Fruit fly (Drosophila melanogaster) Kc167 (cell line): ENCODE results near the gene CG9981.

Source experiments
- Myc ChIP-seq: fragments of >200 bp; optimal IDR thresholded peaks from 2 replicates; lab custom pipeline; 2017; ENCODE audit warnings: missing external identifiers
- Sin3A ChIP-seq: fragments of >200 bp; optimal IDR thresholded peaks from 2 replicates; lab custom pipeline; 2018; ENCODE audit warnings: missing external identifiers
- h ChIP-seq: fragments of >200 bp; optimal IDR thresholded peaks from 3 replicates; lab custom pipeline; 2018; ENCODE audit warnings: missing external identifiers
- insv ChIP-seq: fragments of >200 bp; optimal IDR thresholded peaks from 3 replicates; lab custom pipeline; 2018; ENCODE audit warnings: missing external identifiers
- psq ChIP-seq: fragments of >200 bp; optimal IDR thresholded peaks from 2 replicates; lab custom pipeline; 2017; ENCODE audit warnings: missing external identifiers
- ttk ChIP-seq: sonication (Bioruptor generic); optimal IDR thresholded peaks from 2 replicates; lab custom pipeline; 2017; ENCODE audit warnings: missing external identifiers

DNA sequence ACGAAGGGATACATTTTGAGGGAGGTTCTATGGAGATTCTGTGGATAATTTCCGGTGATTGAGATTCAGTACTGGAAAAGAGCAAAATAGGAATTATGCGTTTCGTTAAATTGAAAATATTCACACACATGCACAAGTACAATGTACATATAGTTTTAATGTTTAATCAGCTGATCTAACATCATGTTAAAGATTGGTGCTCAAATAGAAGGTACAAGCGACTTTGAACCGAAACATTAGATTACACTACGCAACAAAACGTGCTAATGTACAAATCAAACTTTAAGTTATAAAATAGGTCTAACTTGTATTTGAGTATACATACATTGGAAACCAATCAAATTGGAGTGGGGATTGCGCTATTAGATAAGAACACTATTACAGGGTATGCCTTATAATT lies 15.1 kb upstream of the CG9981 start:
- TF ChIP-seq Myc (lab: Kevin White, UChicago), result no peak
- TF ChIP-seq psq (lab: Kevin White, UChicago), result no peak
- no peak for TF ChIP-seq h (lab: Kevin White, UChicago)
- no peak for TF ChIP-seq ttk (lab: Kevin White, UChicago)
- no peak for TF ChIP-seq Sin3A
- no peak for TF ChIP-seq insv (lab: Kevin White, UChicago)
